Fruit fly (Drosophila melanogaster): Measurements from ENCODE around the gene FucTB.

FucTB gene

dm6 chr2L:9387240-9387672, 43.6 kb downstream of the FucTB start, which contains the start of gene Aldh (continued):
- TF ChIP-seq CG13624 (GFP tag; optimal IDR thresholded peaks at IDR 0.05), result no peak
- no peak for TF ChIP-seq CG12236 (GFP tag; optimal IDR thresholded peaks at IDR 0.05)
- TF ChIP-seq CG30020 (tag; optimal IDR thresholded peaks at IDR 0.05), result no peak
- no peak for TF ChIP-seq sens-2 (GFP tag; IDR thresholded peaks at IDR 0.05)
- TF ChIP-seq cwo (GFP tag; optimal IDR thresholded peaks at IDR 0.05), result peak; percentile 46
- TF ChIP-seq nerfin-2 (GFP tag; IDR thresholded peaks at IDR 0.05; ENCODE audit: partially characterized antibody), result no peak
- TF ChIP-seq B-H2 (GFP tag; optimal IDR thresholded peaks at IDR 0.05), result peak; percentile 50
- TF ChIP-seq Scr (GFP tag; IDR thresholded peaks at IDR 0.05; ENCODE audit: partially characterized antibody), result no peak
- TF ChIP-seq Ets65A (GFP tag), result peak; percentile 57
- no peak for TF ChIP-seq phol (tag; optimal IDR thresholded peaks at IDR 0.05)
- no peak for TF ChIP-seq mam (GFP tag; optimal IDR thresholded peaks at IDR 0.05)
- TF ChIP-seq CG2202 (tag; optimal IDR thresholded peaks at IDR 0.05), result no peak
- no peak for TF ChIP-seq CG15479 (GFP tag; optimal IDR thresholded peaks at IDR 0.05)
- no peak for TF ChIP-seq dan (GFP tag; IDR thresholded peaks at IDR 0.05)
- TF ChIP-seq CG3163 (GFP tag; optimal IDR thresholded peaks at IDR 0.05), result peak; percentile 5
- TF ChIP-seq BEAF-32 (GFP tag; optimal IDR thresholded peaks at IDR 0.05), result no peak
- TF ChIP-seq fd64A (GFP tag; optimal IDR thresholded peaks at IDR 0.05), result no peak
- no peak for TF ChIP-seq dati (GFP tag; IDR thresholded peaks at IDR 0.05)
- no peak for TF ChIP-seq ac (GFP tag; optimal IDR thresholded peaks at IDR 0.05)
- peak; percentile 93 for TF ChIP-seq Hey (tag; optimal IDR thresholded peaks at IDR 0.05)
- TF ChIP-seq HmgZ (tag; optimal IDR thresholded peaks at IDR 0.05), result peak; percentile 10
- no peak for TF ChIP-seq Jarid2 (GFP tag; optimal IDR thresholded peaks at IDR 0.05)
- TF ChIP-seq NK7.1 (GFP tag; optimal IDR thresholded peaks at IDR 0.05), result no peak
- no peak for TF ChIP-seq H15 (GFP tag; IDR thresholded peaks at IDR 0.05)
- TF ChIP-seq CG5245 (GFP tag; optimal IDR thresholded peaks at IDR 0.05), result no peak
- TF ChIP-seq tin (GFP tag; optimal IDR thresholded peaks at IDR 0.05), result no peak
- no peak for TF ChIP-seq Med (GFP tag)
- no peak for TF ChIP-seq CG12769 (tag; optimal IDR thresholded peaks at IDR 0.05)
- peak; percentile 14 for TF ChIP-seq CG9437 (GFP tag; optimal IDR thresholded peaks at IDR 0.05)
- TF ChIP-seq ab (GFP tag; optimal IDR thresholded peaks at IDR 0.05), result no peak
- no peak for TF ChIP-seq esg (GFP tag; conservative IDR thresholded peaks at IDR 0.05)
- no peak for TF ChIP-seq CG4707 (GFP tag; optimal IDR thresholded peaks at IDR 0.05)
- TF ChIP-seq CG15011 (GFP tag; optimal IDR thresholded peaks at IDR 0.05), result no peak
- TF ChIP-seq gfzf (GFP tag; optimal IDR thresholded peaks at IDR 0.05), result no peak
- no peak for TF ChIP-seq ap (GFP tag; IDR thresholded peaks at IDR 0.05)
- no peak for TF ChIP-seq CG16779 (GFP tag; IDR thresholded peaks at IDR 0.05)
- TF ChIP-seq CG11093 (GFP tag; IDR thresholded peaks at IDR 0.05), result no peak
- TF ChIP-seq Trl (optimal IDR thresholded peaks at IDR 0.05), result no peak
- TF ChIP-seq Trl (GFP tag; optimal IDR thresholded peaks at IDR 0.05), result no peak
- no peak for TF ChIP-seq stc (GFP tag; IDR thresholded peaks at IDR 0.05)
- TF ChIP-seq sr (GFP tag; IDR thresholded peaks at IDR 0.05), result no peak
- no peak for TF ChIP-seq Nf-YA (GFP tag; IDR thresholded peaks at IDR 0.05)
- no peak for TF ChIP-seq Hr3 (GFP tag; optimal IDR thresholded peaks at IDR 0.05)
- peak; percentile 27 for TF ChIP-seq CG13775 (GFP tag; optimal IDR thresholded peaks at IDR 0.05)
- TF ChIP-seq CG12942 (GFP tag; optimal IDR thresholded peaks at IDR 0.05), result no peak
- TF ChIP-seq CG18599 (GFP tag; optimal IDR thresholded peaks at IDR 0.05), result peak; percentile 50
- no peak for TF ChIP-seq Lhr (GFP tag; optimal IDR thresholded peaks at IDR 0.05)
- no peak for TF ChIP-seq CG2116 (GFP tag; optimal IDR thresholded peaks at IDR 0.05)
- TF ChIP-seq Gsc (GFP tag; IDR thresholded peaks at IDR 0.05), result no peak
- TF ChIP-seq Fer3 (tag; optimal IDR thresholded peaks at IDR 0.05), result peak; percentile 10
- TF ChIP-seq CG7745 (tag; optimal IDR thresholded peaks at IDR 0.05), result no peak
- no peak for TF ChIP-seq twi (tag; optimal IDR thresholded peaks at IDR 0.05)
